Fruit fly (Drosophila melanogaster): ENCODE data around the gene santa-maria.

Gene santa-maria

dm6 chr2L:7442929-7443328 lies 8.1 kb downstream of the santa-maria start (continued):
- no peak for TF ChIP-seq ato (GFP tag; IDR thresholded peaks at IDR 0.05; ENCODE audit: partially characterized antibody)
- peak; percentile 35 for TF ChIP-seq tio (GFP tag; optimal IDR thresholded peaks at IDR 0.05)
- no peak for TF ChIP-seq CG9609 (GFP tag; optimal IDR thresholded peaks at IDR 0.05)
- TF ChIP-seq danr (GFP tag; IDR thresholded peaks at IDR 0.05) = no peak
- TF ChIP-seq ham (GFP tag; IDR thresholded peaks at IDR 0.05) = no peak
- TF ChIP-seq nmo (GFP tag; optimal IDR thresholded peaks at IDR 0.05) = peak; percentile 5
- TF ChIP-seq aop (GFP tag; IDR thresholded peaks at IDR 0.05) = no peak
- peak; percentile 49; the same call in 1 of the 3 replicates for TF ChIP-seq CG11695 (GFP tag; IDR thresholded peaks at IDR 0.05)
- TF ChIP-seq p53 (GFP tag; optimal IDR thresholded peaks at IDR 0.05) = no peak
- TF ChIP-seq Optix (GFP tag; IDR thresholded peaks at IDR 0.05) = no peak
- TF ChIP-seq grau (tag; optimal IDR thresholded peaks at IDR 0.05) = peak; percentile 47
- TF ChIP-seq pnt (GFP tag; optimal IDR thresholded peaks at IDR 0.05) = no peak
- TF ChIP-seq esg (GFP tag; conservative IDR thresholded peaks at IDR 0.05) = peak; percentile 37; the same call in 1 of the 2 replicates
- peak; percentile 32 for TF ChIP-seq Ravus (GFP tag; IDR thresholded peaks at IDR 0.05)
- TF ChIP-seq Dip3 (GFP tag; optimal IDR thresholded peaks at IDR 0.05) = no peak
- peak; percentile 25; the same call in 1 of the 2 replicates for TF ChIP-seq CG10366 (GFP tag; IDR thresholded peaks at IDR 0.05)
- no peak for TF ChIP-seq dimm (GFP tag; IDR thresholded peaks at IDR 0.05)
- no peak for TF ChIP-seq croc (GFP tag; conservative IDR thresholded peaks at IDR 0.05)
- no peak for TF ChIP-seq crp (GFP tag; optimal IDR thresholded peaks at IDR 0.05)
- TF ChIP-seq CG4707 (GFP tag; optimal IDR thresholded peaks at IDR 0.05) = no peak
- TF ChIP-seq CG2199 (GFP tag; IDR thresholded peaks at IDR 0.05) = no peak
- peak; percentile 48; the same call in 1 of the 3 replicates for TF ChIP-seq Dbx (GFP tag; IDR thresholded peaks at IDR 0.05)
- TF ChIP-seq CG18764 (GFP tag; optimal IDR thresholded peaks at IDR 0.05) = no peak
- TF ChIP-seq sug (tag; optimal IDR thresholded peaks at IDR 0.05) = peak; percentile 8
- TF ChIP-seq Mes4 (GFP tag; optimal IDR thresholded peaks at IDR 0.05) = no peak
- no peak for TF ChIP-seq so (GFP tag; IDR thresholded peaks at IDR 0.05)
- TF ChIP-seq ab (GFP tag; optimal IDR thresholded peaks at IDR 0.05) = no peak
- TF ChIP-seq CG14441 (GFP tag; IDR thresholded peaks at IDR 0.05) = peak; percentile 67
- TF ChIP-seq Sox100B (GFP tag; optimal IDR thresholded peaks at IDR 0.05) = peak; percentile 5
- TF ChIP-seq Eip74EF (GFP tag; optimal IDR thresholded peaks at IDR 0.05) = no peak
- peak; percentile 47 for TF ChIP-seq Hmr (GFP tag; optimal IDR thresholded peaks at IDR 0.05)
- no peak for TF ChIP-seq org-1 (GFP tag; optimal IDR thresholded peaks at IDR 0.05)
- TF ChIP-seq CG3726 (GFP tag; IDR thresholded peaks at IDR 0.05) = no peak
- TF ChIP-seq Lhr (GFP tag; optimal IDR thresholded peaks at IDR 0.05) = no peak
- TF ChIP-seq CG1233 (GFP tag; optimal IDR thresholded peaks at IDR 0.05) = no peak
- no peak for TF ChIP-seq CG4820 (GFP tag; optimal IDR thresholded peaks at IDR 0.05)
- peak; percentile 7 for TF ChIP-seq Fer1 (GFP tag; optimal IDR thresholded peaks at IDR 0.05)
- peak; percentile 69 for TF ChIP-seq CG2120 (GFP tag; optimal IDR thresholded peaks at IDR 0.05)
- TF ChIP-seq CG4617 (GFP tag; optimal IDR thresholded peaks at IDR 0.05; ENCODE audit: borderline replicate concordance) = no peak
- TF ChIP-seq Nf-YA (GFP tag; IDR thresholded peaks at IDR 0.05) = no peak
- TF ChIP-seq Nf-YC (tag; optimal IDR thresholded peaks at IDR 0.05) = peak; percentile 29
- peak; percentile 15 for TF ChIP-seq CG13624 (GFP tag; optimal IDR thresholded peaks at IDR 0.05)
- TF ChIP-seq Dll (GFP tag; IDR thresholded peaks at IDR 0.05; ENCODE audit: partially characterized antibody) = no peak
- no peak for TF ChIP-seq btn (GFP tag; optimal IDR thresholded peaks at IDR 0.05)
- TF ChIP-seq Awh (GFP tag; IDR thresholded peaks at IDR 0.05) = no peak
- no peak for TF ChIP-seq prd (optimal IDR thresholded peaks at IDR 0.05)
- TF ChIP-seq prd (GFP tag; IDR thresholded peaks at IDR 0.05) = peak; percentile 49; the same call in 1 of the 3 replicates
- no peak for TF ChIP-seq ap (GFP tag; IDR thresholded peaks at IDR 0.05)
